Fruit fly (Drosophila melanogaster): ENCODE data around the gene CG16826.

- TF ChIP-seq gl (tag; optimal IDR thresholded peaks at IDR 0.05) (no peak), EcR (GFP tag; optimal IDR thresholded peaks at IDR 0.05) (no peak), CG10348 (GFP tag; IDR thresholded peaks at IDR 0.05) (no peak), CG4496 (GFP tag; IDR thresholded peaks at IDR 0.05) (no peak), Snoo (tag; optimal IDR thresholded peaks at IDR 0.05) (no peak), CG17806 (tag; optimal IDR thresholded peaks at IDR 0.05) (no peak), CG14655 (GFP tag; optimal IDR thresholded peaks at IDR 0.05) (no peak), CG32121 (GFP tag; IDR thresholded peaks at IDR 0.05) (no peak), CG8301 (tag; optimal IDR thresholded peaks at IDR 0.05) (no peak), CG34367 (tag; optimal IDR thresholded peaks at IDR 0.05) (no peak), CG8159 (tag; optimal IDR thresholded peaks at IDR 0.05) (no peak), Pif1B (GFP tag; optimal IDR thresholded peaks at IDR 0.05) (no peak), CG13204 (GFP tag; optimal IDR thresholded peaks at IDR 0.05) (no peak), CG9948 (tag; optimal IDR thresholded peaks at IDR 0.05) (no peak)
Observed at dm6 chr2L:13349237-13349902, 1.8 kb downstream of the CG16826 start.
